Fruit fly (Drosophila melanogaster): ENCODE data around the gene CG5612.

CG5612 gene

dm6 chr3R:27636010-27636584, 10.3 kb upstream of the CG5612 start, which contains the start of the genes CG5611 and Mtl (continued):
- TF ChIP-seq Hr78 (GFP tag; optimal IDR thresholded peaks at IDR 0.05), result no peak
- peak; percentile 100 for TF ChIP-seq h (GFP tag; optimal IDR thresholded peaks at IDR 0.05)
- TF ChIP-seq Dfd (GFP tag; optimal IDR thresholded peaks at IDR 0.05), result peak; percentile 97
- no peak for TF ChIP-seq pan (optimal IDR thresholded peaks at IDR 0.05)
- peak; percentile 97 for TF ChIP-seq woc (GFP tag; optimal IDR thresholded peaks at IDR 0.05)
- peak; percentile 99 for TF ChIP-seq br (GFP tag; optimal IDR thresholded peaks at IDR 0.05)
- TF ChIP-seq N (GFP tag; optimal IDR thresholded peaks at IDR 0.05), result no peak
- peak; percentile 100 for TF ChIP-seq sv (GFP tag; optimal IDR thresholded peaks at IDR 0.05)
- TF ChIP-seq OdsH (GFP tag; optimal IDR thresholded peaks at IDR 0.05), result peak; percentile 100
- peak; percentile 65 to 100 for TF ChIP-seq foxo (GFP tag; optimal IDR thresholded peaks at IDR 0.05)
- peak; percentile 99 for TF ChIP-seq CG9705 (GFP tag; optimal IDR thresholded peaks at IDR 0.05)
- TF ChIP-seq brk (GFP tag; optimal IDR thresholded peaks at IDR 0.05), result peak; percentile 99

DNA sequence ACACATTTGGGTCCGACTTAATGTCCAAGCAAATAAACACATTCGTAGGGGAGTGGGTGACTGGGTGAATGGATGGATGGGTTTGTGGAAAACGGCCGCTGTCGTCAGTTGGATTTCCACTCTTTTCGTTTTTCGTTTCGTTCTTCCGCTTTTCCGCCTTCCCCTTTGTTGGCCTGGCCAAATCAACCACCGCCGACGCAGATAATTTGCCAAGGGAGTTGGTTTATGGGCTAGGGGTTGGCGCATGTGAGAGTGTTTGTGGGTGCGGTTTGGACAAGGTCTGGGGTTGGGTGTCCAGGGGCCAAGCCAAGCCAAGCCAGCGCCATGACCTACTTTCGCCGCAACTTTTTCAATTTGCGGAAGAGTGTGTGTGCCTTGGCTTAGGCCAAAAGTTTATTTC, 2.8 kb downstream of the CG5612 start:
- TF ChIP-seq GATAd (GFP tag; optimal IDR thresholded peaks at IDR 0.05) (no peak), Hr78 (GFP tag; optimal IDR thresholded peaks at IDR 0.05) (no peak), h (GFP tag; optimal IDR thresholded peaks at IDR 0.05) (no peak), Hnf4 (GFP tag; optimal IDR thresholded peaks at IDR 0.05) (no peak), ey (GFP tag; optimal IDR thresholded peaks at IDR 0.05) (no peak)

DNA sequence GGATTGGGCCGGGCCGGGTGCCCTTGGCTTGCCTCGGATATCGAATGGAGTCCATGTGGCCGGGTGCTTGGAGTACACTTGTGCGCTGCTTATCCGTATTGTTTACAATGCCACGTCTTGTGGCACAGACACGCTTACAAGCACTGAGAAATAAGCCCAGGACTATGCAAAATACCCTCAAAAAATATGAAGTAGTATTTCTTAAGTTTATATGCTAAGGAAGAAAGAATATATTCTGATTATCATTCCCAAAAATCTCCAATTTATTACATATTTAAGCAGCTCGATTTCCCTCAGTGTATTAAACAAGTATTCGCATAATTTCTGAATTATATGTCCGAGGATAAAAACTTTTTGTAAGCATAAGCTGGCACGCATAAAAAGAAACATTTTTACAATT, 4.0 kb downstream of the CG5612 start:
- TF ChIP-seq jim (GFP tag; optimal IDR thresholded peaks at IDR 0.05) (no peak), br (GFP tag; optimal IDR thresholded peaks at IDR 0.05) (no peak), foxo (GFP tag; optimal IDR thresholded peaks at IDR 0.05) (peak in 1 of 2 experiments; percentile 8), h (GFP tag; optimal IDR thresholded peaks at IDR 0.05) (peak; percentile 6)

DNA sequence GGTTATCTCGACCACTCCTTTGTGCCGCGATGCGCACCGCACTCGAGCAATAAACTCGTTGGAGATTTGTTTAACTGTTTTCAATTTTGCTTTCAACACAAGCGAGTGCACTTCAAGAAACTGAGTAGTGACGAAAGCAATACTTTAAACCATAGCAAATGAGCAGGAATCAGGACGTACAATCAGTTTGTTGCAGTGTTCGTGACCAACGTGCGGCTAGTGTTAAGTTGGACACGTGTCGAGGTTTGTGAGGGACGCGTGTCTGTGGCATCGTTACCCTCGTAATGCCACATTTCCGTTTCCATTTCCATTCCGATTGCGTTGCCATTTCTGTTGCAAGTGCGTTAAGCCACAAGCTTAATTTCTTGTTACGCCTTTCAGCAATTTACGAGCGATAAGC, 9.3 kb downstream of the CG5612 start:
- TF ChIP-seq dmrt93B (GFP tag; optimal IDR thresholded peaks at IDR 0.05) (no peak), Hr83 (GFP tag; optimal IDR thresholded peaks at IDR 0.05; ENCODE audit: poor library complexity, severe bottlenecking) (no peak), usp (GFP tag; optimal IDR thresholded peaks at IDR 0.05) (no peak), Sp1 (GFP tag; optimal IDR thresholded peaks at IDR 0.05) (no peak), Jra (GFP tag; optimal IDR thresholded peaks at IDR 0.05) (no peak), sv (GFP tag; optimal IDR thresholded peaks at IDR 0.05) (no peak), Vsx2 (GFP tag; optimal IDR thresholded peaks at IDR 0.05; ENCODE audit: partially characterized antibody) (no peak), HLH106 (tag; optimal IDR thresholded peaks at IDR 0.05) (no peak), foxo (GFP tag; optimal IDR thresholded peaks at IDR 0.05) (no peak), jim (GFP tag; optimal IDR thresholded peaks at IDR 0.05) (no peak), psq (GFP tag; optimal IDR thresholded peaks at IDR 0.05) (no peak), Dfd (GFP tag; optimal IDR thresholded peaks at IDR 0.05) (no peak), rgr (GFP tag; optimal IDR thresholded peaks at IDR 0.05) (no peak), brk (GFP tag; optimal IDR thresholded peaks at IDR 0.05) (no peak), woc (GFP tag; optimal IDR thresholded peaks at IDR 0.05) (no peak), fru (GFP tag; optimal IDR thresholded peaks at IDR 0.05) (no peak)

DNA sequence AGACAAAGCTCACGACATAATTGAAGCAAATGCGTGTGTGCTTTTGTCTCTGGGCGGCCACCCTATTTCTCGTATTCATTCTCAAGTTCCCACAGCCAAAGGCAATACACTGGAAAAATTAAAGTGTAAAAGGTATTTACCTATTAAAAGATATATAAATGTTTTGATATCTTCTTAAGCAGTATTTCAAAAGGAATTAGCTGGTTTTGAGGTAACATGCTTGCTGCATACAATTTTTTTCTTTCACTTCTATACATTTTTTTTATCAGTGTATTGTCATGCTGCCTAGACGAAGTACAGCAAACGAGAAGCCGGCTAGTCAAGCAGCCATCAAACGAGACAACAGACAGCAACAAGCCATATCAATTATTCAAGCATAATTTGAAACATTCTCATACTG, 12.0 kb downstream of the CG5612 start:
- TF ChIP-seq woc (GFP tag; optimal IDR thresholded peaks at IDR 0.05), result no peak
- TF ChIP-seq Myc (optimal IDR thresholded peaks at IDR 0.05), result no peak
- TF ChIP-seq psq (GFP tag; optimal IDR thresholded peaks at IDR 0.05), result no peak

- TF ChIP-seq br (GFP tag; optimal IDR thresholded peaks at IDR 0.05) (no peak), woc (GFP tag; optimal IDR thresholded peaks at IDR 0.05) (no peak), rgr (GFP tag; optimal IDR thresholded peaks at IDR 0.05) (no peak), h (GFP tag; optimal IDR thresholded peaks at IDR 0.05) (no peak), Myc (optimal IDR thresholded peaks at IDR 0.05) (no peak), foxo (GFP tag; optimal IDR thresholded peaks at IDR 0.05) (no peak), CG9705 (GFP tag; optimal IDR thresholded peaks at IDR 0.05) (no peak)
Observed at dm6 chr3R:27610622-27611021, 15.2 kb downstream of the CG5612 start.

All from whole organism, wandering third instar larva.